Worm (Caenorhabditis elegans): ENCODE measurements around the gene T23F11.4.

T23F11.4 gene

ce11 chrIII:4665272-4665671 lies at the start of gene T23F11.4:
T23F11.4 (minus strand) TSS chrIII:4665372.
- no peak for TF ChIP-seq him-1 (tag; optimal IDR thresholded peaks at IDR 0.05)
- TF ChIP-seq dao-5 (tag; optimal IDR thresholded peaks at IDR 0.05), result no peak
- no peak for TF ChIP-seq W03F9.2 (tag; optimal IDR thresholded peaks at IDR 0.05)

DNA sequence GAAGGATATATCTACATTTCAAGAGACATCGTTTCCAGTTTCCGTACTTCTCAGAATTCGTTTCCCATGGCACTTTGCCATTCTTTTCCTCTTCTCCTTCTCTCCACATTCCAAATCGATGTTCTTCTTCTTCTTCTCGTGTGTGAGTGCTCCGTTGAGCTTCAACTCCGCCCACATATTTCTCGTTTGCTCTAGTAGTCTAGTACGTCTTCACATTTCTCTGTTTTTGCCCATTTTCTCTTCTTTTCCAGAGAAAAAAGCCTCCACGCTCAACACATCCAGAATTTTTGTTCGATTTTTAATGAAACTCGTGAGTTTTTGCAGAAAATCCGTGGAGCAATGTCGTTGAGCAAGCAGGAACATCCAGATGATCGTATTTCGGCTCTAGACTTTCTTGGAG lies 43.7 kb upstream of the T23F11.4 start, which contains the start of gene T04A8.18:
Gene T04A8.18 (plus strand): TSS at position 301 of the 400 bp plus-strand sequence.
- TF ChIP-seq W03F9.2 (tag; optimal IDR thresholded peaks at IDR 0.05) (no peak), him-1 (tag; optimal IDR thresholded peaks at IDR 0.05) (no peak), dao-5 (tag; optimal IDR thresholded peaks at IDR 0.05) (no peak)

DNA sequence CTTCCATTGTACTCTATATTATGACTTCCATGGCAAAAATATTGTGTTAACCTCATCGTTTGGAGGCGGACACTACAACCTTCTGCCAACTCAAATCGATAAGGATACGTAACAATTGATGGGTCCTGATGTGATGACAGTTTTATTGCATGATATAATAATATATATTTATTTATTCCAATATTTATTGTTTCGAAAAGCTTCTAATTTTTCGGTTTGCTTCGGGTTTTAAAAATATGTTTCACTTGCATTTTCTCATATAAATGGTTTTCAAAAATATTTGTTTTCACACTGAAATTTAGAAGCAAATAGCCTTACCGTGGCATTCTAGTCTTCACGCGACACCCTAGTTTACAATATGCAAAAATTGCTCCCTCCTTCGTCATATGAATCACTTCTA lies 41.5 kb upstream of the T23F11.4 start, which contains the start of gene T04A8.13:
Gene T04A8.13 (plus strand): TSS at position 301 of the 400 bp plus-strand sequence.
- TF ChIP-seq W03F9.2 (tag; optimal IDR thresholded peaks at IDR 0.05), result no peak
- TF ChIP-seq dao-5 (tag; optimal IDR thresholded peaks at IDR 0.05), result no peak
- no peak for TF ChIP-seq him-1 (tag; optimal IDR thresholded peaks at IDR 0.05)

DNA sequence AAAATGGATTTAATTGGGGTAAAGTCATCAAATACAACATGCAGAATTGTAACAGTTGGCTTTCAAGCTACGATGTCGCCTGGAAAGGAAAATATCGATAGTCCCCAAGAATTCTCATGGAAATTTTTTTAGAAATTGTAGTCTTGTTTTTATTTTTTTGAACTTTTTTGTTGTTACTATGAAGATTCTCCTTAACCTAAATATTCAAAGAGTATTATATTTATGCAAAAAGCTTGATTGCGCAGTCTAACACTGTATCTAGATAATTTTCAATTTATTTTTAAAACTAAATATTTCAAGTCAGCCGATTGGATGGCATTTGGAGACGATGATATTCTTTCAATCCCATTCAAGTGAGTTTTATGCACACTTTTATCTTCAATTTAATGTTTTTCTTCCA lies 40.0 kb upstream of the T23F11.4 start, which contains the start of gene pgap-2:
Gene pgap-2 (plus strand): TSS at position 301 of the 400 bp plus-strand sequence.
- no peak for TF ChIP-seq dao-5 (tag; optimal IDR thresholded peaks at IDR 0.05)

DNA sequence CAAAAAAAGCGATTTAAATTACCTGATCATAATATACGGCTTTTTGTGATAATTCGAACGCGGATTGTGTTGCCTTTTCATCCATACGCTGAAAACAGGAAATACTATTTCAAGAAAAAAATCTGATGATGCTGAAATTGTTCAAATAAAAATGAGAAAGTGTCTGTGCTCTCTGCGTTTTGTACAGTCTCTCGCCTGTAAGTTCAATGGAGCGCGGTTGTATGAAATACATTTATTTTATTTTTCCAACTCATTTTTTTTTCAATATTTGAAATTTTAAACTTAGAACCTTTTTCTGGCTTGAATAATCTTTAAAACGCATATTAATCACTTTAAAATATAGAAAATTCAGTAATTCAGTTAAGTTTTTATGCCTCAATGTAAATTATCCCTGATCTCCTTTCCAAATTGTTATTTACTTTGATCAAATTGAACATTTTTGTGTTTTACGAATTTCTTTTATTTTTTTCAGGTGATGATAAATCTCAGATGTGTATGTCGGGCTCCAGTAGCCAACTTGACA lies 38.8 kb upstream of the T23F11.4 start, which contains the start of the genes clp-2 and mrpl-16:
Gene clp-2 (minus strand): TSS at position 94 of the 523 bp plus-strand sequence.
Gene mrpl-16 (plus strand): TSS at position 473 of the 523 bp plus-strand sequence.
- TF ChIP-seq him-1 (tag; optimal IDR thresholded peaks at IDR 0.05) (no peak), W03F9.2 (tag; optimal IDR thresholded peaks at IDR 0.05) (peak; percentile 35)

DNA sequence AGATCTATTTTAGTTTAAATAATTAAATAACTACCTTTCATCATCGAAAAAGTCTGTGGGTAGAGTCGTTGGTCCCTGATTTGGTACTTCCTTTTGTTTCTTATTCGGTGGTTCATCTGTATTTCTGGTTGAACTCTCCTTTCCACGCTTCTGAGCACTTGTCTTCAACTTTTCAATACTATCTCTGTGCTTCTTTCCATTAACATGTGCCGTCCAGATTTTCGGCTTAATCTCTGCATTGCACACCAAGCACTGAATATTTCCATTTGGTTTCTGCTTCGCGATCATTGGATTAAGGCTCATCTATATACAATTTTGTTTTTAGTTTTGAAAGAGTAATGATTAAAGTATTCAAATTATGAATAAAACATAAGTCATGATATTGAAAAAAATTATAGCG lies 34.8 kb upstream of the T23F11.4 start, which contains the start of gene sel-13:
Gene sel-13 (minus strand): TSS at position 303 of the 400 bp plus-strand sequence.
- TF ChIP-seq W03F9.2 (tag; optimal IDR thresholded peaks at IDR 0.05), result no peak
- no peak for TF ChIP-seq him-1 (tag; optimal IDR thresholded peaks at IDR 0.05)
- no peak for TF ChIP-seq dao-5 (tag; optimal IDR thresholded peaks at IDR 0.05)

DNA sequence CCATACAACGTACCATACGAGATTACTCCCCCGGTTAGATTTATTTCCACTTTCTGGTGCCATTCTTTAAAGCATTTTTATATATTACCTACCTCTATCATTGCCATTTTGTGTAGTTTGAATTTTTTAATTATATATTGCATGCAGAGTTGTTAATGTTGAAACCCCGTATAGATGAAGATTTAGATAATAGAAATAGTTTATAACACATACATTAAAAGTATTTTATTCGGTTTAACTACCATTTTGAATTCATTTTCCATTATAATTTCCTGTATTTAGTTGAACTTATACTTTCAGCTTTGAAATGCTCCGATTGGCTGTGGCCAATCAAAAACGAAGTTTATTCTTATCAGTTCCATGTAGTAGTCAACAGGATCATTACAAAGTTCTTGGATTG lies 32.6 kb upstream of the T23F11.4 start, which contains the start of gene dnj-18:
Gene dnj-18 (plus strand): TSS at position 301 of the 400 bp plus-strand sequence.
- TF ChIP-seq him-1 (tag; optimal IDR thresholded peaks at IDR 0.05) (no peak), dao-5 (tag; optimal IDR thresholded peaks at IDR 0.05) (no peak), W03F9.2 (tag; optimal IDR thresholded peaks at IDR 0.05) (no peak)

ce11 chrIII:4696903-4697302 lies 31.7 kb upstream of the T23F11.4 start:
- TF ChIP-seq dao-5 (tag; optimal IDR thresholded peaks at IDR 0.05) (no peak), W03F9.2 (tag; optimal IDR thresholded peaks at IDR 0.05) (no peak), him-1 (tag; optimal IDR thresholded peaks at IDR 0.05) (no peak)

DNA sequence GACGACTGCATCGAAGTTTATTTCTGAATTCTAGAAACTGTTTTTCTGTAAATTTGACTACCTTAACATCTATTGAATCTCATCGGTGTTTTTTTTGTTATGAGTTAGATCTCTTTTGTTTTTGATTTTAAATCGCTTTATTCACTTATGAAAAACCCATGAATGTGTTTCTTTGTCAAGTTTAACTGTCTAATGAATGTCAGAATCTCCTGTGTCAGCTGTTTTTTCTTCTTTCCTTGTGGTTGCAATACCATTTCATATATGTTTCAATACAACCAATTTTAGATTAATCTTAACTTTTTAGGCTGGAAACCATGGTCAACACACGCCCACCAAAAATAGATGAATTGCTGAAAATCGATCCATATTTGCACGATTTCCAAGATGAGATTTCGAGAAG lies 29.9 kb upstream of the T23F11.4 start, which contains the start of gene T04A8.7:
Gene T04A8.7 (plus strand): TSS at position 301 of the 400 bp plus-strand sequence.
- no peak for TF ChIP-seq him-1 (tag; optimal IDR thresholded peaks at IDR 0.05)
- no peak for TF ChIP-seq W03F9.2 (tag; optimal IDR thresholded peaks at IDR 0.05)

ce11 chrIII:4693695-4694094 lies 28.5 kb upstream of the T23F11.4 start, which contains the start of gene T04A8.8:
T04A8.8 (plus strand) TSS chrIII:4693995.
- TF ChIP-seq dao-5 (tag; optimal IDR thresholded peaks at IDR 0.05) (no peak), W03F9.2 (tag; optimal IDR thresholded peaks at IDR 0.05) (no peak), him-1 (tag; optimal IDR thresholded peaks at IDR 0.05) (no peak)

DNA sequence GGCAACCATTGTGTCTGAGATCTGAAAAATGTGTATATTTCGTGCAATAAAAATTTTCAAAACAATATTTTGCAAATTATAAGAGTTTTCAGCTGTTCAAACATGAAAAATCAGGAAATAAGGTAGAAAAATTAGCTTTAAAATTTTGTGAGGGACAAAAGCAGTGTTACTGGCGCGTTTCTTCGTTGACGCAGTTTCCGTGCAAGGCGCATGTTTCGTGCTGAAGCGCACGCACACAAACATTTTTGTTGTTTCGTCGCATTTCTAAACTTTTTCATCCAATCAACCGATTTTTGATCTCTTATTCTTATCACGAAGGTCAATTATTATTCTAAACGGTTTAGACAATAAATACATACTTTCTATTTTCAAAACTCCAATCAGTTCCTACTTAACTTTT lies 28.1 kb upstream of the T23F11.4 start, which contains the start of gene nifk-1:
Gene nifk-1 (minus strand): TSS at position 27 of the 400 bp plus-strand sequence.
- no peak for TF ChIP-seq him-1 (tag; optimal IDR thresholded peaks at IDR 0.05)
- TF ChIP-seq W03F9.2 (tag; optimal IDR thresholded peaks at IDR 0.05), result peak; percentile 87
- no peak for TF ChIP-seq dao-5 (tag; optimal IDR thresholded peaks at IDR 0.05)

- peak; percentile 36 for TF ChIP-seq W03F9.2 (tag; optimal IDR thresholded peaks at IDR 0.05)
- TF ChIP-seq dao-5 (tag; optimal IDR thresholded peaks at IDR 0.05), result peak; percentile 84
- TF ChIP-seq him-1 (tag; optimal IDR thresholded peaks at IDR 0.05), result peak; percentile 63
These were observed 24.4 kb upstream of the T23F11.4 start for ce11 chrIII:4689595-4689994.

- TF ChIP-seq him-1 (tag; optimal IDR thresholded peaks at IDR 0.05) (no peak), dao-5 (tag; optimal IDR thresholded peaks at IDR 0.05) (no peak), W03F9.2 (tag; optimal IDR thresholded peaks at IDR 0.05) (no peak)
These were observed 23.8 kb upstream of the T23F11.4 start, which contains the start of gene ppat-1 for ce11 chrIII:4688965-4689364. ppat-1 (plus strand) TSS chrIII:4689280.

- no peak for TF ChIP-seq dao-5 (tag; optimal IDR thresholded peaks at IDR 0.05)
- TF ChIP-seq W03F9.2 (tag; optimal IDR thresholded peaks at IDR 0.05), result no peak
- TF ChIP-seq him-1 (tag; optimal IDR thresholded peaks at IDR 0.05), result no peak
These were observed 23.2 kb upstream of the T23F11.4 start, which contains the start of gene tag-243 for ce11 chrIII:4688356-4688755. tag-243 (minus strand) TSS chrIII:4688456.

Data from whole organism, L4/young adult.